Worm (Caenorhabditis elegans) whole organism, L3 larva: ENCODE results near the gene phf-31.

Experiments used
- R02D3.7 ChIP-seq: fragments of 150-350 bp; optimal IDR thresholded peaks from 2 replicates; lab custom pipeline; 2014; ENCODE audit warnings: missing biosample characterization, missing genetic modification characterization
- ZK546.5 ChIP-seq: sonication (generic microtip); optimal IDR thresholded peaks from 2 replicates; lab custom pipeline; 2017; ENCODE audit warnings: missing biosample characterization, missing genetic modification characterization
- aly-2 ChIP-seq: fragments of 150-350 bp; optimal IDR thresholded peaks from 2 replicates; lab custom pipeline; 2014; ENCODE audit warnings: missing biosample characterization, missing genetic modification characterization
- ama-1 ChIP-seq: fragments of 150-350 bp; optimal IDR thresholded peaks from 2 replicates; lab custom pipeline; 2018
- ceh-16 ChIP-seq: sonication (generic microtip); optimal IDR thresholded peaks from 2 replicates; lab custom pipeline; 2017; ENCODE audit warnings: missing biosample characterization, missing genetic modification characterization
- ceh-28 ChIP-seq: fragments of 150-350 bp; optimal IDR thresholded peaks from 2 replicates; lab custom pipeline; 2014; ENCODE audit warnings: missing biosample characterization, missing genetic modification reagents, missing genetic modification characterization
- ceh-82 ChIP-seq: fragments of 150-350 bp; optimal IDR thresholded peaks from 2 replicates; lab custom pipeline; 2014; ENCODE audit warnings: missing biosample characterization, missing genetic modification characterization
- ceh-9 ChIP-seq: sonication (generic microtip); optimal IDR thresholded peaks from 2 replicates; lab custom pipeline; 2018; ENCODE audit warnings: missing biosample characterization, missing genetic modification characterization
- daf-12 ChIP-seq: fragments of 150-350 bp; optimal IDR thresholded peaks from 2 replicates; lab custom pipeline; 2014; ENCODE audit warnings: missing biosample characterization, missing genetic modification reagents, missing genetic modification characterization
- egl-27 ChIP-seq: sonication (generic microtip); optimal IDR thresholded peaks from 4 replicates; lab custom pipeline; 2017; ENCODE audit warnings: missing biosample characterization, missing genetic modification reagents, missing genetic modification characterization
- egl-5 ChIP-seq: fragments of 150-350 bp; optimal IDR thresholded peaks from 2 replicates; lab custom pipeline; 2017; ENCODE audit warnings: missing biosample characterization, missing genetic modification reagents, missing genetic modification characterization, inconsistent platforms
- elt-1 ChIP-seq: fragments of 150-350 bp; optimal IDR thresholded peaks from 2 replicates; lab custom pipeline; 2014; ENCODE audit warnings: missing biosample characterization, missing genetic modification characterization
- elt-2 ChIP-seq: sonication (generic microtip); optimal IDR thresholded peaks from 2 replicates; lab custom pipeline; 2016; ENCODE audit warnings: missing genetic modification reagents, mild to moderate bottlenecking, missing genetic modification characterization, missing compliant biosample characterization
- elt-3 ChIP-seq, 3 experiments: fragments of 150-350 bp in 1 of 3; sonication (generic microtip) in 2 of 3; optimal IDR thresholded peaks; 2 replicates in 2 of 3; 4 replicates in 1 of 3; lab custom pipeline; 2014 to 2017; ENCODE audit warnings: missing biosample characterization in 3 of 3, missing genetic modification characterization in 3 of 3
- eor-1 ChIP-seq, 2 experiments: fragments of 150-350 bp; optimal IDR thresholded peaks; 2 replicates each; lab custom pipeline; 2014 to 2018; ENCODE audit warnings: missing biosample characterization in 2 of 2, missing genetic modification characterization in 2 of 2
- fkh-10 ChIP-seq: sonication (generic microtip); optimal IDR thresholded peaks from 2 replicates; lab custom pipeline; 2017; ENCODE audit warnings: missing biosample characterization, missing genetic modification reagents, missing genetic modification characterization
- fkh-2 ChIP-seq: fragments of 150-350 bp; optimal IDR thresholded peaks from 2 replicates; lab custom pipeline; 2014; ENCODE audit warnings: missing biosample characterization, missing genetic modification reagents, missing genetic modification characterization
- fos-1 ChIP-seq: fragments of 150-350 bp; optimal IDR thresholded peaks from 2 replicates; lab custom pipeline; 2014; ENCODE audit warnings: missing biosample characterization, missing genetic modification characterization
- hmg-11 ChIP-seq: sonication (generic microtip); optimal IDR thresholded peaks from 2 replicates; lab custom pipeline; 2016; ENCODE audit warnings: missing genetic modification characterization, missing compliant biosample characterization
- jun-1 ChIP-seq: fragments of 150-350 bp; optimal IDR thresholded peaks from 2 replicates; lab custom pipeline; 2014; ENCODE audit warnings: missing biosample characterization, missing genetic modification reagents, missing genetic modification characterization
- lin-15B ChIP-seq: fragments of 150-350 bp; optimal IDR thresholded peaks from 2 replicates; lab custom pipeline; 2014; ENCODE audit warnings: missing biosample characterization, missing genetic modification characterization
- lsy-12 ChIP-seq: sonication (generic microtip); optimal IDR thresholded peaks from 2 replicates; lab custom pipeline; 2016; ENCODE audit warnings: mild to moderate bottlenecking, missing genetic modification characterization, missing compliant biosample characterization
- mdl-1 ChIP-seq: fragments of 150-350 bp; optimal IDR thresholded peaks from 2 replicates; lab custom pipeline; 2014; ENCODE audit warnings: missing biosample characterization, missing genetic modification characterization
- mml-1 ChIP-seq: fragments of 150-350 bp; sonication (generic microtip); optimal IDR thresholded peaks from 3 replicates; lab custom pipeline; 2014; ENCODE audit warnings: missing biosample characterization, missing genetic modification characterization
- nfya-1 ChIP-seq: sonication (generic microtip); optimal IDR thresholded peaks from 2 replicates; lab custom pipeline; 2017; ENCODE audit warnings: missing genetic modification characterization, mild to moderate bottlenecking, missing compliant biosample characterization, antibody characterized with exemption, moderate library complexity; ENCODE audit not compliant: insufficient read depth
- nhr-11 ChIP-seq: fragments of 150-350 bp; optimal IDR thresholded peaks from 2 replicates; lab custom pipeline; 2014; ENCODE audit warnings: missing biosample characterization, missing genetic modification characterization
- nhr-12 ChIP-seq: fragments of 150-350 bp; optimal IDR thresholded peaks from 2 replicates; lab custom pipeline; 2014; ENCODE audit warnings: missing biosample characterization, missing genetic modification characterization
- nhr-23 ChIP-seq: fragments of 150-350 bp; optimal IDR thresholded peaks from 2 replicates; lab custom pipeline; 2014; ENCODE audit warnings: missing biosample characterization, missing genetic modification reagents, missing genetic modification characterization
- nhr-25 ChIP-seq: sonication (generic microtip); optimal IDR thresholded peaks from 2 replicates; lab custom pipeline; 2017; ENCODE audit warnings: missing biosample characterization, missing genetic modification characterization
- nhr-28 ChIP-seq: fragments of 150-350 bp; optimal IDR thresholded peaks from 2 replicates; lab custom pipeline; 2014; ENCODE audit warnings: missing biosample characterization, missing genetic modification characterization
- nhr-43 ChIP-seq: sonication (generic microtip); optimal IDR thresholded peaks from 2 replicates; lab custom pipeline; 2016; ENCODE audit warnings: mild to moderate bottlenecking, missing genetic modification characterization, missing compliant biosample characterization; ENCODE audit not compliant: poor library complexity, severe bottlenecking
- nhr-67 ChIP-seq: fragments of 150-350 bp; optimal IDR thresholded peaks from 2 replicates; lab custom pipeline; 2014; ENCODE audit warnings: missing biosample characterization, missing genetic modification characterization
- nhr-76 ChIP-seq: fragments of 150-350 bp; sonication (generic microtip); optimal IDR thresholded peaks from 5 replicates; lab custom pipeline; 2014; ENCODE audit warnings: missing biosample characterization, missing genetic modification characterization
- nhr-77 ChIP-seq: fragments of 150-350 bp; optimal IDR thresholded peaks from 2 replicates; lab custom pipeline; 2014; ENCODE audit warnings: missing biosample characterization, missing genetic modification characterization
- pha-4 ChIP-seq: fragments of 150-350 bp; optimal IDR thresholded peaks from 2 replicates; lab custom pipeline; 2014; ENCODE audit warnings: missing biosample characterization, missing genetic modification reagents, missing genetic modification characterization
- pqm-1 ChIP-seq: fragments of 150-350 bp; optimal IDR thresholded peaks from 2 replicates; lab custom pipeline; 2017; ENCODE audit warnings: missing biosample characterization, missing genetic modification characterization, inconsistent platforms
- sea-2 ChIP-seq: fragments of 150-350 bp; sonication (generic microtip); optimal IDR thresholded peaks from 4 replicates; lab custom pipeline; 2014; ENCODE audit warnings: missing biosample characterization, missing genetic modification reagents, missing genetic modification characterization
- skn-1 ChIP-seq: fragments of 150-350 bp; optimal IDR thresholded peaks from 2 replicates; lab custom pipeline; 2014; ENCODE audit warnings: missing biosample characterization, missing genetic modification characterization
- snpc-4 ChIP-seq: fragments of 150-350 bp; optimal IDR thresholded peaks from 2 replicates; lab custom pipeline; 2014; ENCODE audit warnings: missing biosample characterization, missing genetic modification characterization
- tbx-2 ChIP-seq: sonication (generic microtip); optimal IDR thresholded peaks from 2 replicates; lab custom pipeline; 2016; ENCODE audit warnings: mild to moderate bottlenecking, missing genetic modification characterization, missing compliant biosample characterization
- unc-39 ChIP-seq: sonication (generic microtip); optimal IDR thresholded peaks from 4 replicates; lab custom pipeline; 2017; ENCODE audit warnings: missing biosample characterization, missing genetic modification characterization
- unc-62 ChIP-seq: fragments of 150-350 bp; sonication (generic microtip); optimal IDR thresholded peaks from 4 replicates; lab custom pipeline; 2014; ENCODE audit warnings: missing biosample characterization, missing genetic modification reagents, missing genetic modification characterization
- zag-1 ChIP-seq: fragments of 150-350 bp; optimal IDR thresholded peaks from 2 replicates; lab custom pipeline; 2014; ENCODE audit warnings: missing biosample characterization, missing genetic modification characterization
- ztf-11 ChIP-seq: fragments of 150-350 bp; optimal IDR thresholded peaks from 2 replicates; lab custom pipeline; 2014; ENCODE audit warnings: missing biosample characterization, missing genetic modification characterization
- ztf-4 ChIP-seq: fragments of 150-350 bp; optimal IDR thresholded peaks from 2 replicates; lab custom pipeline; 2014; ENCODE audit warnings: missing biosample characterization, missing genetic modification characterization

phf-31 gene

DNA sequence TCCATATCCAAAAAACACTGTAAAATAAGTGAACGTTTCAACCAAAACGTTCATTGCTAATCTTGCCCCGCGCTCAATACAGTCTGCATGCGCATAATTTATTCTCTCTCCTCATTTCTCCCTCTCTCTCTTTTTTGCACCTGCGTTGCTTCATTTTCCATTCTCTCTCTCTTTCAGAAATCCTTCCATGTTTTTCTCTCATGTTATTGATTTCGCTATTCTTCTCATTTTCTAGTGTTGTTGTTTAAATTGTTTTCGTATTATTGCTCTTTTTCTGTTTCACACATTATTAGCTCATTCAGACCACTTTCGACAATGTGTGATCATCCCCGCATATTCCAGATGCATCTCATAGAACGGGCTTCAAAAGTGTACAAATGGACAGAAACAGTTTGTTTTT is at the start of gene phf-31:
phf-31 (plus strand) TSS at position 301 of the 400 bp plus-strand sequence.
- no peak for TF ChIP-seq fkh-10 (GFP tag; lab: Kevin White, UChicago)
- no peak for TF ChIP-seq aly-2
- no peak for TF ChIP-seq ceh-9 (tag; lab: Kevin White, UChicago)
- no peak for TF ChIP-seq unc-39
- no peak for TF ChIP-seq nhr-76 (tag; lab: Kevin White, UChicago)
- no peak for TF ChIP-seq fkh-2 (tag; lab: Kevin White, UChicago)
- no peak for TF ChIP-seq hmg-11 (tag; lab: Kevin White, UChicago)
- TF ChIP-seq nhr-77 (tag; lab: Kevin White, UChicago), result no peak
- no peak for TF ChIP-seq elt-1 (tag; lab: Kevin White, UChicago)
- no peak for TF ChIP-seq ztf-11

DNA sequence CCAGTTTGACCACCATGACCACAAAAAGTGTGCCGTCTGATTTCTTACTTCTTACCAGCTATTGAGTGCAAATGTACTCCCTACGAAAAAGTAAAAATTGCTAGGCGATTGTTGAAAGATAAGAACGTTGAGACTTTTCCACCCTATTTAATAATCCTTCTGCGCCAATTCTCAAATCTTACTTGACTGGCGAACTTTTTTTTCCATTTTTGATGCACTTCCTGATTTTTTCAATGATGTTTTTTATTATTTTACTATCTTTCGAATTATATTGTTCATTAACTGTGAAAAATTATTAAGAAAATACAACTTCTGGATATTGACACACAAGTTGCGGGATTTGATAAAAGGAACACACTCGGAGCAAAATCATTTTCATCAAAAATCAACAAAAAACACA is 46.2 kb upstream of the phf-31 start, which contains the start of gene daf-12:
daf-12 (plus strand) TSS at position 301 of the 400 bp plus-strand sequence.
- TF ChIP-seq nhr-11 (tag; lab: Kevin White, UChicago) (no peak), ztf-11 (no peak), hmg-11 (tag; lab: Kevin White, UChicago) (no peak), fkh-2 (tag; lab: Kevin White, UChicago) (no peak), ceh-16 (tag; lab: Kevin White, UChicago) (no peak), elt-3 (tag; optimal IDR thresholded peaks at IDR 0.05; lab: Kevin White, UChicago) (no peak), ceh-9 (tag; lab: Kevin White, UChicago) (no peak), lin-15B (tag; lab: Kevin White, UChicago) (no peak), elt-1 (tag; lab: Kevin White, UChicago) (no peak), nhr-76 (tag; lab: Kevin White, UChicago) (no peak), ztf-4 (tag; lab: Kevin White, UChicago) (no peak)

- TF ChIP-seq ztf-4 (tag; lab: Kevin White, UChicago), result no peak
- peak; percentile 88 for TF ChIP-seq tbx-2 (tag; lab: Kevin White, UChicago)
- peak; percentile 71 for TF ChIP-seq daf-12 (tag; lab: Kevin White, UChicago)
- TF ChIP-seq nhr-43 (tag; lab: Kevin White, UChicago), result peak; percentile 55
- peak; percentile 22 for TF ChIP-seq nhr-11 (tag; lab: Kevin White, UChicago)
- peak; percentile 89 for TF ChIP-seq lsy-12
- TF ChIP-seq fkh-10 (GFP tag; lab: Kevin White, UChicago), result peak; percentile 48
- no peak for TF ChIP-seq nhr-77 (tag; lab: Kevin White, UChicago)
- peak; percentile 39 for TF ChIP-seq unc-39
- TF ChIP-seq jun-1 (tag; lab: Kevin White, UChicago), result peak; percentile 76
- TF ChIP-seq nhr-25 (tag; lab: Kevin White, UChicago), result peak; percentile 90
- TF ChIP-seq R02D3.7, result peak; percentile 14
- peak; percentile 67 for TF ChIP-seq hmg-11 (tag; lab: Kevin White, UChicago)
- no peak for TF ChIP-seq nhr-67 (tag; lab: Kevin White, UChicago)
- peak; percentile 34 for TF ChIP-seq egl-5 (tag; lab: Kevin White, UChicago)
- peak; percentile 51 for TF ChIP-seq mdl-1 (tag; lab: Kevin White, UChicago)
- no peak for TF ChIP-seq elt-3 (tag; optimal IDR thresholded peaks at IDR 0.05; lab: Kevin White, UChicago)
- peak; percentile 53 for TF ChIP-seq ceh-28
- peak; percentile 72 for TF ChIP-seq snpc-4 (tag; lab: Kevin White, UChicago)
- TF ChIP-seq ZK546.5 (tag; lab: Kevin White, UChicago), result no peak
- TF ChIP-seq pqm-1 (tag; lab: Kevin White, UChicago), result peak; percentile 13
- TF ChIP-seq nhr-12, result no peak
- TF ChIP-seq nhr-23 (tag; lab: Kevin White, UChicago), result peak; percentile 78
- TF ChIP-seq ceh-9 (tag; lab: Kevin White, UChicago), result no peak
- peak; percentile 12 for TF ChIP-seq ceh-82 (tag; lab: Kevin White, UChicago)
- TF ChIP-seq mml-1, result no peak
- TF ChIP-seq nfya-1 (tag; lab: Kevin White, UChicago), result peak; percentile 88
- peak; percentile 44 for TF ChIP-seq unc-62 (GFP tag; lab: Kevin White, UChicago)
- TF ChIP-seq nhr-28 (tag; lab: Kevin White, UChicago), result no peak
- TF ChIP-seq fos-1, result no peak
- peak; percentile 81 for TF ChIP-seq elt-2 (tag; lab: Kevin White, UChicago)
- peak; percentile 67 for TF ChIP-seq pha-4 (tag; lab: Kevin White, UChicago)
- no peak for TF ChIP-seq sea-2 (GFP tag; lab: Kevin White, UChicago)
- TF ChIP-seq fkh-2 (tag; lab: Kevin White, UChicago), result no peak
- TF ChIP-seq egl-27 (tag; lab: Kevin White, UChicago), result no peak
- TF ChIP-seq zag-1 (tag; lab: Kevin White, UChicago), result no peak
- TF ChIP-seq nhr-76 (tag; lab: Kevin White, UChicago), result no peak
- TF ChIP-seq ceh-16 (tag; lab: Kevin White, UChicago), result no peak
- TF ChIP-seq skn-1 (tag; lab: Kevin White, UChicago), result peak; percentile 77
- no peak for TF ChIP-seq eor-1 (tag; optimal IDR thresholded peaks at IDR 0.05; lab: Kevin White, UChicago)
- no peak for TF ChIP-seq lin-15B (tag; lab: Kevin White, UChicago)
- TF ChIP-seq elt-1 (tag; lab: Kevin White, UChicago), result no peak
- no peak for TF ChIP-seq ama-1 (lab: Kevin White, UChicago)
Observed at ce11 chrX:10637048-10637928, 44.5 kb upstream of the phf-31 start.
